Worm (Caenorhabditis elegans) whole organism, L4 larva: Measurements from ENCODE around the gene sds-22.
A peak's percentile ranks its signal among the peaks of the same experiment; 100 is the strongest.

Experiments used
- F49E8.2 ChIP-seq: sonication (generic microtip); optimal IDR thresholded peaks from 2 replicates; lab custom pipeline; 2016; ENCODE audit warnings: missing compliant biosample characterization, mild to moderate bottlenecking, missing genetic modification characterization, borderline replicate concordance
- T26A8.4 ChIP-seq: fragments of 200-800 bp; sonication (Bioruptor generic); IDR thresholded peaks from 2 replicates; pipeline ENCODE4 v1.3.6; 2022; ENCODE audit warnings: missing genetic modification characterization, missing compliant biosample characterization
- Y5F2A.4 ChIP-seq: fragments of 200-800 bp; sonication (Bioruptor generic); optimal IDR thresholded peaks from 2 replicates; lab custom pipeline; 2018; ENCODE audit warnings: mild to moderate bottlenecking, missing genetic modification characterization, missing compliant biosample characterization
- aha-1 ChIP-seq: fragments of 150-350 bp; peaks from one replicate; lab custom pipeline; 2014; ENCODE audit warnings: missing biosample characterization, missing genetic modification characterization
- aly-2 ChIP-seq: sonication (generic microtip); optimal IDR thresholded peaks from 2 replicates; lab custom pipeline; 2018; ENCODE audit warnings: missing biosample characterization, missing genetic modification characterization
- ceh-20 ChIP-seq: fragments of 200-800 bp; sonication (Bioruptor generic); IDR thresholded peaks from 2 replicates; pipeline ENCODE4 v1.3.6; 2022; ENCODE audit warnings: missing genetic modification reagents, missing genetic modification characterization, missing compliant biosample characterization
- ceh-62 ChIP-seq: sonication (generic microtip); optimal IDR thresholded peaks from 2 replicates; lab custom pipeline; 2017; ENCODE audit warnings: missing biosample characterization, missing genetic modification characterization
- ceh-82 ChIP-seq: sonication (generic microtip); optimal IDR thresholded peaks from 2 replicates; lab custom pipeline; 2017; ENCODE audit warnings: missing biosample characterization, missing genetic modification characterization
- ctbp-1 ChIP-seq: fragments of 200-800 bp; sonication (Bioruptor generic); IDR thresholded peaks from 2 replicates; pipeline ENCODE4 v1.3.6; 2022; ENCODE audit warnings: missing genetic modification reagents, missing genetic modification characterization, missing compliant biosample characterization
- dve-1 ChIP-seq: sonication (generic microtip); optimal IDR thresholded peaks from 2 replicates; lab custom pipeline; 2017; ENCODE audit warnings: antibody characterized with exemption, mild to moderate bottlenecking, missing genetic modification characterization, missing compliant biosample characterization; ENCODE audit not compliant: insufficient read depth
- fkh-10 ChIP-seq: fragments of 150-350 bp; optimal IDR thresholded peaks from 2 replicates; lab custom pipeline; 2014; ENCODE audit warnings: missing biosample characterization, missing genetic modification reagents, missing genetic modification characterization
- fos-1 ChIP-seq: fragments of 150-350 bp; optimal IDR thresholded peaks from 2 replicates; lab custom pipeline; 2014; ENCODE audit warnings: missing biosample characterization, missing genetic modification characterization
- hlh-11 ChIP-seq: fragments of 200-800 bp; sonication (Bioruptor generic); optimal IDR thresholded peaks from 2 replicates; lab custom pipeline; 2018; ENCODE audit warnings: mild to moderate bottlenecking, missing genetic modification characterization, missing compliant biosample characterization
- hlh-30 ChIP-seq: sonication (generic microtip); optimal IDR thresholded peaks from 2 replicates; lab custom pipeline; 2017; ENCODE audit warnings: antibody characterized with exemption, mild to moderate bottlenecking, missing genetic modification characterization, missing compliant biosample characterization; ENCODE audit not compliant: insufficient read depth
- hmg-1.1 ChIP-seq: fragments of 200-800 bp; sonication (Bioruptor generic); IDR thresholded peaks from 2 replicates; pipeline ENCODE4 v1.3.6; 2022; ENCODE audit warnings: missing genetic modification reagents, missing genetic modification characterization, missing compliant biosample characterization
- lim-7 ChIP-seq: fragments of 200-800 bp; sonication (Bioruptor generic); IDR thresholded peaks from 2 replicates; pipeline ENCODE4 v1.3.6; 2022; ENCODE audit warnings: missing genetic modification characterization, missing compliant biosample characterization
- lin-1 ChIP-seq: fragments of 200-800 bp; sonication (Bioruptor generic); IDR thresholded peaks from 2 replicates; pipeline ENCODE4 v1.3.6; 2022; ENCODE audit warnings: missing genetic modification reagents, missing genetic modification characterization, missing compliant biosample characterization
- lin-15B ChIP-seq: fragments of 150-350 bp; sonication (generic microtip); optimal IDR thresholded peaks from 3 replicates; lab custom pipeline; 2014; ENCODE audit warnings: missing biosample characterization, missing genetic modification characterization
- lin-38 ChIP-seq: fragments of 200-800 bp; sonication (Bioruptor generic); IDR thresholded peaks from 2 replicates; pipeline ENCODE4 v1.3.6; 2022; ENCODE audit warnings: missing genetic modification reagents, missing genetic modification characterization, missing compliant biosample characterization
- madf-5 ChIP-seq, 2 experiments: fragments of 200-800 bp; sonication (Bioruptor generic); IDR thresholded peaks; 2 replicates each; pipeline ENCODE4 v1.3.6; 2022; ENCODE audit warnings: missing compliant biosample characterization in 2 of 2, missing genetic modification characterization in 2 of 2
- mdl-1 ChIP-seq, 2 experiments: fragments of 150-350 bp in 1 of 2; sonication (generic microtip) in 1 of 2; optimal IDR thresholded peaks; 2 replicates each; lab custom pipeline; 2014 to 2017; ENCODE audit warnings: missing biosample characterization in 2 of 2, missing genetic modification characterization in 2 of 2
- mdt-29 ChIP-seq: fragments of 200-800 bp; sonication (Bioruptor generic); IDR thresholded peaks from 2 replicates; pipeline ENCODE4 v1.3.6; 2022; ENCODE audit warnings: missing genetic modification reagents, missing genetic modification characterization, missing compliant biosample characterization
- mes-2 ChIP-seq: sonication (generic microtip); optimal IDR thresholded peaks from 2 replicates; lab custom pipeline; 2016; ENCODE audit warnings: missing genotype, mild to moderate bottlenecking, missing genetic modification characterization, missing compliant biosample characterization; ENCODE audit not compliant: poor library complexity, severe bottlenecking
- mxl-2 ChIP-seq: fragments of 200-800 bp; sonication (Bioruptor generic); conservative IDR thresholded peaks from 2 replicates; pipeline ENCODE4 v1.3.6; 2022; ENCODE audit warnings: missing genetic modification reagents, missing genetic modification characterization, missing compliant biosample characterization
- nhr-11 ChIP-seq: fragments of 150-350 bp; optimal IDR thresholded peaks from 2 replicates; lab custom pipeline; 2014; ENCODE audit warnings: missing biosample characterization, missing genetic modification characterization
- nhr-237 ChIP-seq: sonication (generic microtip); optimal IDR thresholded peaks from 2 replicates; lab custom pipeline; 2017; ENCODE audit warnings: missing biosample characterization, missing genetic modification characterization
- nhr-25 ChIP-seq: sonication (generic microtip); optimal IDR thresholded peaks from 2 replicates; lab custom pipeline; 2017; ENCODE audit warnings: missing genetic modification characterization, mild to moderate bottlenecking, missing compliant biosample characterization, antibody characterized with exemption, moderate library complexity, borderline replicate concordance; ENCODE audit not compliant: insufficient read depth
- nhr-42 ChIP-seq: fragments of 200-800 bp; sonication (Bioruptor generic); IDR thresholded peaks from 2 replicates; pipeline ENCODE4 v1.3.6; 2022; ENCODE audit warnings: missing genetic modification characterization, missing compliant biosample characterization
- nhr-76 ChIP-seq: fragments of 150-350 bp; optimal IDR thresholded peaks from 2 replicates; lab custom pipeline; 2014; ENCODE audit warnings: missing biosample characterization, missing genetic modification characterization
- php-3 ChIP-seq: fragments of 200-800 bp; sonication (Bioruptor generic); IDR thresholded peaks from 2 replicates; pipeline ENCODE4 v1.3.6; 2022; ENCODE audit warnings: missing genetic modification reagents, missing genetic modification characterization, missing compliant biosample characterization
- saeg-2 ChIP-seq: fragments of 200-800 bp; sonication (Bioruptor generic); IDR thresholded peaks from 2 replicates; pipeline ENCODE4 v1.3.6; 2022; ENCODE audit warnings: missing genetic modification reagents, missing genetic modification characterization, missing compliant biosample characterization
- sdz-12 ChIP-seq: fragments of 200-800 bp; sonication (Bioruptor generic); optimal IDR thresholded peaks from 2 replicates; lab custom pipeline; 2018; ENCODE audit warnings: mild to moderate bottlenecking, missing genetic modification characterization, missing compliant biosample characterization
- skn-1 ChIP-seq: fragments of 150-350 bp; optimal IDR thresholded peaks from 2 replicates; lab custom pipeline; 2014; ENCODE audit warnings: missing biosample characterization, missing genetic modification characterization
- snpc-4 ChIP-seq: fragments of 150-350 bp; optimal IDR thresholded peaks from 2 replicates; lab custom pipeline; 2014; ENCODE audit warnings: missing biosample characterization, missing genetic modification characterization
- spr-1 ChIP-seq: sonication (generic microtip); optimal IDR thresholded peaks from 2 replicates; lab custom pipeline; 2016; ENCODE audit warnings: mild to moderate bottlenecking, missing genetic modification characterization, missing compliant biosample characterization
- tag-97 ChIP-seq: fragments of 200-800 bp; sonication (Bioruptor generic); IDR thresholded peaks from 2 replicates; pipeline ENCODE4 v1.3.6; 2022; ENCODE audit warnings: missing genetic modification characterization, missing compliant biosample characterization
- tra-1 ChIP-seq: fragments of 200-800 bp; sonication (Bioruptor generic); IDR thresholded peaks from 2 replicates; pipeline ENCODE4 v1.3.6; 2022; ENCODE audit warnings: missing genetic modification reagents, missing genetic modification characterization, missing compliant biosample characterization
- unc-130 ChIP-seq: sonication (generic microtip); optimal IDR thresholded peaks from 2 replicates; lab custom pipeline; 2016; ENCODE audit warnings: missing genetic modification reagents, missing genetic modification characterization, missing compliant biosample characterization
- unc-39 ChIP-seq: sonication (generic microtip); optimal IDR thresholded peaks from 2 replicates; lab custom pipeline; 2017; ENCODE audit warnings: missing biosample characterization, missing genetic modification characterization
- unc-62 ChIP-seq, 3 experiments: fragments of 150-350 bp in 1 of 3; sonication (generic microtip); optimal IDR thresholded peaks in 2 of 3; peaks in 1 of 3; 1 replicate in 1 of 3; 2 replicates in 2 of 3; lab custom pipeline; 2014 to 2017; ENCODE audit warnings: missing biosample characterization in 3 of 3, missing genetic modification characterization in 3 of 3, missing genetic modification reagents in 3 of 3, missing genotype in 1 of 3
- zip-2 ChIP-seq: fragments of 150-350 bp; optimal IDR thresholded peaks from 2 replicates; lab custom pipeline; 2014; ENCODE audit warnings: missing biosample characterization, missing genetic modification characterization
- ztf-7 ChIP-seq: fragments of 150-350 bp; optimal IDR thresholded peaks from 2 replicates; lab custom pipeline; 2014; ENCODE audit warnings: missing biosample characterization, missing genetic modification characterization

sds-22 gene

ce11 chrII:7891869-7892615 is 33.8 kb downstream of the sds-22 start (continued):
- TF ChIP-seq ceh-82 (tag; lab: Kevin White, UChicago) (no peak), unc-39 (no peak), saeg-2 (GFP tag; lab: Robert Waterston, UW) (no peak), nhr-42 (GFP tag; lab: Robert Waterston, UW) (no peak), php-3 (GFP tag; lab: Robert Waterston, UW) (peak; percentile 75; the same call in 1 of the 2 replicates)

- no peak for TF ChIP-seq aly-2 (tag; lab: Kevin White, UChicago)
- TF ChIP-seq ceh-20 (GFP tag; lab: Robert Waterston, UW), result no peak
- no peak for TF ChIP-seq nhr-76 (tag; lab: Kevin White, UChicago)
- no peak for TF ChIP-seq ceh-82 (tag; lab: Kevin White, UChicago)
- no peak for TF ChIP-seq skn-1 (tag; lab: Kevin White, UChicago)
- no peak for TF ChIP-seq mdl-1 (tag; optimal IDR thresholded peaks at IDR 0.05; lab: Kevin White, UChicago)
- TF ChIP-seq unc-130 (GFP tag; lab: Kevin White, UChicago), result peak; percentile 25
Measured at ce11 chrII:7892761-7893272, 34.6 kb downstream of the sds-22 start, which contains the start of gene ptc-1. Gene ptc-1 (plus strand): TSS chrII:7893222.

ce11 chrII:7893648-7894047 is 35.4 kb downstream of the sds-22 start:
- no peak for TF ChIP-seq php-3 (GFP tag; lab: Robert Waterston, UW)
- peak; percentile 78 for TF ChIP-seq aha-1 (tag; lab: Kevin White, UChicago)
- TF ChIP-seq spr-1 (tag; lab: Kevin White, UChicago), result no peak
- TF ChIP-seq nhr-237, result no peak
- TF ChIP-seq lin-15B, result no peak
- TF ChIP-seq sdz-12, result no peak
- no peak for TF ChIP-seq hmg-1.1 (GFP tag; lab: Robert Waterston, UW)
- TF ChIP-seq tag-97 (GFP tag; lab: Robert Waterston, UW), result no peak
- TF ChIP-seq unc-62 (GFP tag; optimal IDR thresholded peaks at IDR 0.05 in 1 of 2; lab: Kevin White, UChicago), result peak in 1 of 2 experiments; percentile 68
- TF ChIP-seq unc-62 (tag; optimal IDR thresholded peaks at IDR 0.05; lab: Kevin White, UChicago), result no peak
- TF ChIP-seq, all 104 proteins: peak for 2

ce11 chrII:7895190-7895589 is 37.0 kb downstream of the sds-22 start:
- TF ChIP-seq nhr-76 (tag; lab: Kevin White, UChicago) (no peak), lim-7 (GFP tag; lab: Robert Waterston, UW) (no peak), nhr-25 (tag; lab: Kevin White, UChicago) (no peak), zip-2 (tag; lab: Kevin White, UChicago) (no peak), sdz-12 (no peak), tag-97 (GFP tag; lab: Robert Waterston, UW) (no peak), madf-5 (GFP tag; IDR thresholded peaks at IDR 0.05; lab: Robert Waterston, UW) (no peak), snpc-4 (tag; lab: Kevin White, UChicago) (no peak), unc-62 (GFP tag; optimal IDR thresholded peaks at IDR 0.05 in 1 of 2; lab: Kevin White, UChicago) (peak in 1 of 2 experiments; percentile 98), unc-62 (tag; optimal IDR thresholded peaks at IDR 0.05; lab: Kevin White, UChicago) (no peak), T26A8.4 (GFP tag; lab: Robert Waterston, UW) (no peak), ceh-62 (tag; lab: Kevin White, UChicago) (no peak), mdt-29 (no peak), lin-38 (no peak), ctbp-1 (no peak), dve-1 (tag; lab: Kevin White, UChicago) (no peak), hlh-11 (no peak), hlh-30 (peak; percentile 19), mxl-2 (no peak), skn-1 (tag; lab: Kevin White, UChicago) (no peak), F49E8.2 (tag; lab: Kevin White, UChicago) (no peak), lin-1 (GFP tag; lab: Robert Waterston, UW) (no peak), ceh-20 (GFP tag; lab: Robert Waterston, UW) (no peak), tra-1 (GFP tag; lab: Robert Waterston, UW) (no peak), hmg-1.1 (GFP tag; lab: Robert Waterston, UW) (no peak), nhr-11 (no peak), fkh-10 (GFP tag; lab: Kevin White, UChicago) (no peak), ztf-7 (tag; lab: Kevin White, UChicago) (no peak), mes-2 (tag; lab: Kevin White, UChicago) (no peak), Y5F2A.4 (GFP tag; lab: Kevin White, UChicago) (no peak), fos-1 (tag; lab: Kevin White, UChicago) (no peak)
